Fruit fly (Drosophila melanogaster): ENCODE measurements around the gene Gsc.

DNA sequence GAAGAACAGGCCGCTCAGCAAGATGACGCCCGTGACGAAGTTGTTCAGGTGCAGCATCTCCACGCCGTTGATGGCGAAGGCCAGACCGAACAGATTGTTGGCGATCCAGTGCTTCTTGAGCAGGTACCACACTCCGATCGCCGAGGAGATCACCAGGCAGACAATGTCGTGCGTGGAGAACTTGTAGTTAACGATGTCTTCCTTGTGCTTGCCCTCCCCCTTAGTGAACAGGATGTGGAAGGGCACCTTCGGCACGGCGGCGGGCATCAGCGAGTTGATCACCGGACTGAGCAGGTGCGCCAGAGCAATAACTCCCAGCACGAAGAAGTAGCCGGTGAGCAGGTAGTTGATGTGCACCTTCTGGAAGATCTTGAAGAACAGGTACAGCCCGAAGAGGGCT is 50.7 kb downstream of the Gsc start:
- no peak for TF ChIP-seq Hr78 (GFP tag; optimal IDR thresholded peaks at IDR 0.05)
- TF ChIP-seq dl (GFP tag; optimal IDR thresholded peaks at IDR 0.05; ENCODE audit: insufficient read depth in 1 of 2, partially characterized antibody in 2 of 2): no peak
- no peak for TF ChIP-seq Hnf4 (GFP tag; optimal IDR thresholded peaks at IDR 0.05)
- no peak for TF ChIP-seq fru (GFP tag; optimal IDR thresholded peaks at IDR 0.05)
- TF ChIP-seq h (GFP tag; optimal IDR thresholded peaks at IDR 0.05): no peak
- TF ChIP-seq OdsH (GFP tag; optimal IDR thresholded peaks at IDR 0.05): no peak
- TF ChIP-seq lola (GFP tag; optimal IDR thresholded peaks at IDR 0.05): no peak
- TF ChIP-seq brk (GFP tag; optimal IDR thresholded peaks at IDR 0.05): no peak
- no peak for TF ChIP-seq GATAd (GFP tag; optimal IDR thresholded peaks at IDR 0.05)
- TF ChIP-seq CrebA (GFP tag; optimal IDR thresholded peaks at IDR 0.05; ENCODE audit: borderline replicate concordance): no peak

Measured in whole organism, wandering third instar larva.